Worm (Caenorhabditis elegans): ENCODE data around the gene ccf-1.
"Not testable (repeated sequence)": the region's sequence is repeated elsewhere in the genome, so short reads cannot be mapped to it uniquely, and the experiment has no call there.

The ccf-1 gene

DNA sequence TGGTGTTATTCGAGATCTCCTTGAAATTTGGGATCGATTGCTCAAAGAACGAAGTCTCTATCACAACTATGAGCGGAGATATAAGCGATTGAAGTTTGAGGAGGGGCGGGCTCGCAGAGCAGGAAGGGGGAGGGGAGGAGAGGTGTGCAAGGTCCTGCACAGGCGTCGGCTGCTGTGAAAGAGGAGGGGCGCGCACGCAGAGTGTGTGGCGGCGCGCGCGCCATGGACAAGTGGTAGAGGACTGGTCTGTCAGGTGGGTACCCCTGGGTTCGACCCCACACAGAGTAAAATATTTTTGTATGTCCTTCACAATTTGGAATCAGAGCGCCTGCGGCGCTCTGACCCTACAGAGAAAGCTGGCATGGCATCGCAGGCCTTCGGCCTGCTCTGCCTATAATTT is 47.0 kb upstream of the ccf-1 start:
- 0 out of 2 replicates have a peak, but pooled peaks have one; percentile 12 for TF ChIP-seq egl-43 (GFP tag; IDR thresholded peaks at IDR 0.05)
- TF ChIP-seq lin-38 (GFP tag; IDR thresholded peaks at IDR 0.05): peak; percentile 66
- peak; percentile 35; the same call in 1 of the 2 replicates for TF ChIP-seq madf-9 (GFP tag; conservative IDR thresholded peaks at IDR 0.05)
- TF ChIP-seq arid-1 (GFP tag; conservative IDR thresholded peaks at IDR 0.05): 0 out of 2 replicates have a peak, but pooled peaks have one; percentile 30
- peak; percentile 10; the same call in 1 of the 2 replicates for TF ChIP-seq dmd-6 (GFP tag; IDR thresholded peaks at IDR 0.05)
- peak; percentile 59 for TF ChIP-seq hmg-1.1 (GFP tag; IDR thresholded peaks at IDR 0.05)
- TF ChIP-seq snpc-1.2 (GFP tag; IDR thresholded peaks at IDR 0.05): peak; percentile 61; the same call in 1 of the 2 replicates
- TF ChIP-seq vab-7 (GFP tag; IDR thresholded peaks at IDR 0.05): 0 out of 2 replicates have a peak, but pooled peaks have one; percentile 20
- TF ChIP-seq set-16 (GFP tag; IDR thresholded peaks at IDR 0.05): peak; percentile 97
- TF ChIP-seq pha-4 (GFP tag; IDR thresholded peaks at IDR 0.05): peak; percentile 9; the same call in 1 of the 2 replicates
- not testable (repeated sequence) for TF ChIP-seq pha-4 (tag; optimal IDR thresholded peaks at IDR 0.05)
- 0 out of 2 replicates have a peak, but pooled peaks have one; percentile 52 for TF ChIP-seq ceh-44 (GFP tag; IDR thresholded peaks at IDR 0.05)

DNA sequence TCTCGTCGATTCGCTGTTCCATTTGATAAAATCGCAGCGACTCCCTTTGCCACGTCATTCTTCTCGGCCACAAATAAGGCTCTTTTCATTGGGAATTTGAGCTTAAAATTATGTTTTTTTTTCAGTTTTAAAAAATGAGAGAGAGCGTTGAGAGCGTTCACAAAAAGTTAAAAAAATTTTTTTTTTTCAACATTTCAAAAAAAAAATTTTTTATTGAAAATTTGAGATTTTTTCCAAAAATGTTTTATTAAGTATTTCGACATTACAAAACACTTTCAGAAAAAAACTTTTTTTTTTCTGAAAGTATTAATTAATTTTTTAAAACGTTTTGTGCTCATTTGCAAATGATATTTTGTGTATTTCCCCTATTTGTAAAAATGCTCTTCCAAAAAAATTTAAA is 40.0 kb upstream of the ccf-1 start, which contains the start of gene top-3:
Gene top-3, minus strand, starts transcription at position 101 of the 400 bp plus-strand sequence.
- no peak for TF ChIP-seq ceh-32 (tag; optimal IDR thresholded peaks at IDR 0.05; ENCODE audit: poor library complexity)
- no peak for TF ChIP-seq lir-3 (tag; optimal IDR thresholded peaks at IDR 0.05)
- TF ChIP-seq hmg-1.1 (GFP tag; IDR thresholded peaks at IDR 0.05): no peak
- no peak for TF ChIP-seq ceh-62 (tag; optimal IDR thresholded peaks at IDR 0.05)
- no peak for TF ChIP-seq spr-3 (GFP tag; optimal IDR thresholded peaks at IDR 0.05)
- TF ChIP-seq dmd-8 (GFP tag; IDR thresholded peaks at IDR 0.05): no peak
- TF ChIP-seq nhr-28 (tag; optimal IDR thresholded peaks at IDR 0.05): no peak
- TF ChIP-seq zfp-2 (tag; optimal IDR thresholded peaks at IDR 0.05): no peak
- no peak for TF ChIP-seq Y105C5A.15 (GFP tag; IDR thresholded peaks at IDR 0.05)
- no peak for TF ChIP-seq daf-8 (GFP tag; IDR thresholded peaks at IDR 0.05)
- TF ChIP-seq ceh-20 (GFP tag; IDR thresholded peaks at IDR 0.05): no peak
- no peak for TF ChIP-seq aly-2 (tag; optimal IDR thresholded peaks at IDR 0.05)
- no peak for TF ChIP-seq tra-1 (GFP tag; IDR thresholded peaks at IDR 0.05)
- no peak for TF ChIP-seq fos-1 (tag; optimal IDR thresholded peaks at IDR 0.05)
- TF ChIP-seq ZK337.2 (GFP tag; IDR thresholded peaks at IDR 0.05): no peak
- no peak for TF ChIP-seq nhr-25 (tag; optimal IDR thresholded peaks at IDR 0.05; ENCODE audit: borderline replicate concordance, insufficient read depth)
- TF ChIP-seq lin-15B (tag; optimal IDR thresholded peaks at IDR 0.05): no peak
- TF ChIP-seq mes-2 (tag; optimal IDR thresholded peaks at IDR 0.05; ENCODE audit: poor library complexity, severe bottlenecking): no peak

DNA sequence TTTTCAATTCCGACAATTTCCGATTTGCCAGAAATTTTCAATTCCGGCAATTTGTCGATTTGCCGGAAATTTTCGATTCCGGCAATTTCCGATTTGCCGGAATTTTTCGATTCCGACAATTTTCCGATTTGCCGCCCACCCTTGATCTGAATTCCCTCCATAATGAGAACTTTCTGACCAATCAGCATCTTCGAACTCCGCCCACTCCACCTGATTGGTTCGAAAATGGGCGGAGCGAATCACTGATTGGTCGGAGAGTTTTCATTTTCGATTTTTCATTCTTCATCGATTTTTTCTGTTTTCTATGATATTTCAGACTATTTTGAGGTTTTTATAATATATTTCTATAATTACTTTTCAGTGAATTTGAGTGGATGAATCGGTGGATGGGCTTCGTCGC is 34.1 kb upstream of the ccf-1 start:
- TF ChIP-seq gei-8 (GFP tag; optimal IDR thresholded peaks at IDR 0.05) (no peak), saeg-2 (GFP tag; IDR thresholded peaks at IDR 0.05) (no peak), zfp-3 (GFP tag; conservative IDR thresholded peaks at IDR 0.05) (no peak), mxl-2 (GFP tag; conservative IDR thresholded peaks at IDR 0.05) (no peak), egl-27 (tag; optimal IDR thresholded peaks at IDR 0.05) (no peak), nhr-76 (tag; optimal IDR thresholded peaks at IDR 0.05) (no peak), nhr-10 (tag; optimal IDR thresholded peaks at IDR 0.05) (no peak), dve-1 (tag; optimal IDR thresholded peaks at IDR 0.05; ENCODE audit: insufficient read depth) (no peak), daf-12 (tag; optimal IDR thresholded peaks at IDR 0.05) (no peak), mdt-29 (GFP tag; IDR thresholded peaks at IDR 0.05) (no peak), T20F7.1 (GFP tag; optimal IDR thresholded peaks at IDR 0.05) (no peak), aly-2 (tag; optimal IDR thresholded peaks at IDR 0.05) (no peak), nhr-11 (tag; optimal IDR thresholded peaks at IDR 0.05) (no peak), ama-1 (optimal IDR thresholded peaks at IDR 0.05) (no peak), D1046.2 (GFP tag; IDR thresholded peaks at IDR 0.05) (no peak), lsy-2 (tag; optimal IDR thresholded peaks at IDR 0.05) (no peak), cey-2 (tag; optimal IDR thresholded peaks at IDR 0.05; ENCODE audit: borderline replicate concordance, insufficient read depth) (no peak), ceh-82 (tag; optimal IDR thresholded peaks at IDR 0.05) (no peak), lin-39 (tag; optimal IDR thresholded peaks at IDR 0.05) (no peak)

Data from whole organism, L4 larva.